Fruit fly (Drosophila melanogaster) whole organism, embryonic: ENCODE results near the gene Pi4KIIalpha.

Experiments
- Abd-B ChIP-seq: fragments of 200-800 bp; sonication (Bioruptor generic); optimal IDR thresholded peaks from 2 replicates; lab custom pipeline; 2018; ENCODE audit warnings: missing biosample characterization, mild to moderate bottlenecking, missing genetic modification characterization, moderate library complexity
- CG10147 ChIP-seq: fragments of 200-800 bp; sonication (Bioruptor generic); optimal IDR thresholded peaks from 2 replicates; lab custom pipeline; 2019; ENCODE audit warnings: missing biosample characterization, mild to moderate bottlenecking, missing genetic modification characterization, moderate library complexity
- CG10321 ChIP-seq: fragments of 200-800 bp; sonication (Bioruptor generic); IDR thresholded peaks from 2 replicates; pipeline ENCODE4 v1.3.6; 2022; ENCODE audit warnings: missing biosample characterization, missing genetic modification characterization
- CG10366 ChIP-seq: fragments of 200-800 bp; sonication (Bioruptor generic); IDR thresholded peaks from 2 replicates; pipeline ENCODE4 v1.3.6; 2022; ENCODE audit warnings: missing biosample characterization, missing genetic modification characterization
- CG11560 ChIP-seq: fragments of 200-800 bp; sonication (Bioruptor generic); IDR thresholded peaks from 3 replicates; pipeline ENCODE4 v1.3.6; 2022; ENCODE audit warnings: missing biosample characterization, missing genetic modification characterization
- CG12155 ChIP-seq: fragments of 200-800 bp; sonication (Bioruptor generic); optimal IDR thresholded peaks from 3 replicates; lab custom pipeline; 2016; ENCODE audit warnings: missing biosample characterization, missing genetic modification characterization
- CG12942 ChIP-seq: fragments of 200-800 bp; sonication (Bioruptor generic); optimal IDR thresholded peaks from 3 replicates; lab custom pipeline; 2016; ENCODE audit warnings: missing biosample characterization, missing genetic modification characterization
- CG13287 ChIP-seq: fragments of 200-800 bp; sonication (Bioruptor generic); IDR thresholded peaks from 2 replicates; pipeline ENCODE4 v1.3.6; 2022; ENCODE audit warnings: missing biosample characterization, missing genetic modification characterization; ENCODE audit not compliant: partially characterized antibody
- CG14667 ChIP-seq: fragments of 200-800 bp; sonication (Bioruptor generic); IDR thresholded peaks from 2 replicates; pipeline ENCODE4 v1.3.6; 2022; ENCODE audit warnings: missing biosample characterization, missing genetic modification characterization
- CG15269 ChIP-seq: fragments of 200-800 bp; sonication (Bioruptor generic); optimal IDR thresholded peaks from 2 replicates; lab custom pipeline; 2018; ENCODE audit warnings: missing biosample characterization, mild to moderate bottlenecking, missing genetic modification characterization, moderate library complexity
- CG1529 ChIP-seq: fragments of 200-800 bp; sonication (Bioruptor generic); optimal IDR thresholded peaks from 3 replicates; lab custom pipeline; 2018; ENCODE audit warnings: missing biosample characterization, missing genetic modification characterization
- CG17361 ChIP-seq: fragments of 200-800 bp; sonication (Bioruptor generic); IDR thresholded peaks from 3 replicates; pipeline ENCODE4 v1.3.6; 2022; ENCODE audit warnings: missing biosample characterization, missing genetic modification characterization
- CG17829 ChIP-seq: fragments of 200-800 bp; optimal IDR thresholded peaks from 2 replicates; lab custom pipeline; 2019; ENCODE audit warnings: missing biosample characterization, mild to moderate bottlenecking, missing genetic modification characterization, moderate library complexity
- CG30403 ChIP-seq: fragments of 200-800 bp; sonication (Bioruptor generic); optimal IDR thresholded peaks from 3 replicates; lab custom pipeline; 2016; ENCODE audit warnings: missing biosample characterization, missing genetic modification characterization
- CG32767 ChIP-seq: fragments of 200-800 bp; sonication (Bioruptor generic); IDR thresholded peaks from 2 replicates; pipeline ENCODE4 v1.3.6; 2022; ENCODE audit warnings: missing biosample characterization, missing genetic modification characterization
- CG3726 ChIP-seq: fragments of 200-800 bp; sonication (Bioruptor generic); IDR thresholded peaks from 3 replicates; pipeline ENCODE4, ENCODE4 v1.3.6; 2022; ENCODE audit warnings: missing biosample characterization, missing genetic modification characterization
- CG3838 ChIP-seq: fragments of 200-800 bp; sonication (Bioruptor generic); optimal IDR thresholded peaks from 3 replicates; lab custom pipeline; 2016; ENCODE audit warnings: missing biosample characterization, missing genetic modification characterization
- CG42726 ChIP-seq: fragments of 200-800 bp; sonication (Bioruptor generic); IDR thresholded peaks from 2 replicates; pipeline ENCODE4 v1.3.6; 2022; ENCODE audit warnings: missing biosample characterization, missing genetic modification characterization; ENCODE audit not compliant: partially characterized antibody
- CG4820 ChIP-seq: fragments of 200-800 bp; sonication (Bioruptor generic); optimal IDR thresholded peaks from 3 replicates; lab custom pipeline; 2016; ENCODE audit warnings: missing biosample characterization, missing genetic modification characterization
- CG4854 ChIP-seq: fragments of 200-800 bp; sonication (Bioruptor generic); optimal IDR thresholded peaks from 2 replicates; lab custom pipeline; 2016; ENCODE audit warnings: missing biosample characterization, missing genetic modification characterization, inconsistent platforms
- CG6272 ChIP-seq: fragments of 200-800 bp; sonication (Bioruptor generic); IDR thresholded peaks from 2 replicates; pipeline ENCODE4 v1.3.6; 2022; ENCODE audit warnings: missing biosample characterization, missing genetic modification characterization
- CG8359 ChIP-seq: fragments of 200-800 bp; sonication (Bioruptor generic); optimal IDR thresholded peaks from 2 replicates; lab custom pipeline; 2017; ENCODE audit warnings: missing biosample characterization, mild to moderate bottlenecking, missing genetic modification characterization, borderline replicate concordance
- CG8924 ChIP-seq: fragments of 200-800 bp; optimal IDR thresholded peaks from 3 replicates; lab custom pipeline; 2019; ENCODE audit warnings: missing biosample characterization, mild to moderate bottlenecking, missing genetic modification characterization, moderate library complexity
- CG9727 ChIP-seq: fragments of 200-800 bp; sonication (Bioruptor generic); optimal IDR thresholded peaks from 3 replicates; lab custom pipeline; 2017; ENCODE audit warnings: missing biosample characterization, mild to moderate bottlenecking, missing genetic modification characterization
- CrebB ChIP-seq: fragments of 200-800 bp; sonication (Bioruptor generic); optimal IDR thresholded peaks from 3 replicates; lab custom pipeline; 2018; ENCODE audit warnings: missing biosample characterization, mild to moderate bottlenecking, missing genetic modification characterization
- E2f2 ChIP-seq: fragments of 200-800 bp; sonication (Bioruptor generic); IDR thresholded peaks from 2 replicates; pipeline ENCODE4 v1.3.6; 2022; ENCODE audit warnings: missing biosample characterization, missing genetic modification characterization
- ERR ChIP-seq: fragments of 200-800 bp; sonication (Bioruptor generic); optimal IDR thresholded peaks from 2 replicates; lab custom pipeline; 2016; ENCODE audit warnings: missing biosample characterization, missing genetic modification characterization
- H15 ChIP-seq: fragments of 200-800 bp; sonication (Bioruptor generic); IDR thresholded peaks from 3 replicates; pipeline ENCODE4 v1.3.6; 2022; ENCODE audit warnings: missing biosample characterization, missing genetic modification characterization
- HmgD ChIP-seq: fragments of 200-800 bp; sonication (Bioruptor generic); optimal IDR thresholded peaks from 3 replicates; lab custom pipeline; 2016; ENCODE audit warnings: missing biosample characterization, missing genetic modification characterization
- Med ChIP-seq: fragments of 200-800 bp; sonication (Bioruptor generic); peaks from one replicate; lab custom pipeline; 2016; ENCODE audit warnings: missing biosample characterization, missing genetic modification characterization, mild to moderate bottlenecking, inconsistent platforms, moderate library complexity
- Nf-YA ChIP-seq: fragments of 200-800 bp; sonication (Bioruptor generic); IDR thresholded peaks from 2 replicates; pipeline ENCODE4 v1.3.6; 2022; ENCODE audit warnings: missing biosample characterization, missing genetic modification characterization
- Optix ChIP-seq: fragments of 200-800 bp; sonication (Bioruptor generic); IDR thresholded peaks from 3 replicates; pipeline ENCODE4 v1.3.6; 2022; ENCODE audit warnings: missing biosample characterization, missing genetic modification characterization
- Pdp1 ChIP-seq, 2 experiments: fragments of 200-800 bp; sonication (Bioruptor generic); optimal IDR thresholded peaks; 3 replicates each; lab custom pipeline; 2016; ENCODE audit warnings: missing biosample characterization in 2 of 2, missing genetic modification characterization in 2 of 2, mild to moderate bottlenecking in 1 of 2, moderate library complexity in 1 of 2
- Rx ChIP-seq: fragments of 200-800 bp; sonication (Bioruptor generic); IDR thresholded peaks from 2 replicates; pipeline ENCODE4 v1.3.6; 2022; ENCODE audit warnings: missing biosample characterization, missing genetic modification characterization
- Sin3A ChIP-seq: fragments of >200 bp; optimal IDR thresholded peaks from 2 replicates; lab custom pipeline; 2018
- TFAM ChIP-seq: fragments of 200-800 bp; sonication (Bioruptor generic); optimal IDR thresholded peaks from 2 replicates; lab custom pipeline; 2017; ENCODE audit warnings: missing biosample characterization, missing genetic modification characterization, inconsistent platforms
- ab ChIP-seq: fragments of 200-800 bp; sonication (Bioruptor generic); optimal IDR thresholded peaks from 2 replicates; lab custom pipeline; 2016; ENCODE audit warnings: missing biosample characterization, missing genetic modification characterization
- cad ChIP-seq: fragments of >200 bp; optimal IDR thresholded peaks from 2 replicates; lab custom pipeline; 2017; ENCODE audit warnings: missing biosample characterization, missing genetic modification characterization
- chinmo ChIP-seq: fragments of 200-800 bp; sonication (Bioruptor generic); IDR thresholded peaks from 4 replicates; pipeline ENCODE4 v1.3.6; 2022; ENCODE audit warnings: missing biosample characterization, missing genetic modification characterization; ENCODE audit not compliant: partially characterized antibody
- fd96Cb ChIP-seq: fragments of 200-800 bp; sonication (Bioruptor generic); optimal IDR thresholded peaks from 2 replicates; lab custom pipeline; 2018; ENCODE audit warnings: missing biosample characterization, mild to moderate bottlenecking, missing genetic modification characterization, moderate library complexity
- gem ChIP-seq: fragments of 200-800 bp; sonication (Bioruptor generic); optimal IDR thresholded peaks from 2 replicates; lab custom pipeline; 2019; ENCODE audit warnings: missing biosample characterization, mild to moderate bottlenecking, missing genetic modification characterization, moderate library complexity
- gro ChIP-seq: fragments of 200-800 bp; sonication (Bioruptor generic); optimal IDR thresholded peaks from 2 replicates; lab custom pipeline; 2016; ENCODE audit warnings: missing biosample characterization, missing genetic modification characterization
- gsb ChIP-seq: fragments of 200-800 bp; sonication (Bioruptor generic); IDR thresholded peaks from 2 replicates; pipeline ENCODE4 v1.3.6; 2022; ENCODE audit warnings: missing biosample characterization, missing genetic modification characterization
- lab ChIP-seq: fragments of 200-800 bp; sonication (Bioruptor generic); optimal IDR thresholded peaks from 3 replicates; lab custom pipeline; 2017; ENCODE audit warnings: missing biosample characterization, missing genetic modification characterization, mild to moderate bottlenecking, moderate library complexity, missing genetic modification reagents
- pnt ChIP-seq: fragments of 200-800 bp; sonication (Bioruptor generic); optimal IDR thresholded peaks from 3 replicates; lab custom pipeline; 2016; ENCODE audit warnings: missing biosample characterization, missing genetic modification characterization
- pros ChIP-seq: fragments of 200-800 bp; sonication (Bioruptor generic); optimal IDR thresholded peaks from 3 replicates; lab custom pipeline; 2019; ENCODE audit warnings: missing biosample characterization, mild to moderate bottlenecking, missing genetic modification characterization, moderate library complexity
- pum ChIP-seq: fragments of 200-800 bp; sonication (Bioruptor generic); optimal IDR thresholded peaks from 2 replicates; lab custom pipeline; 2016; ENCODE audit warnings: missing biosample characterization, missing genetic modification characterization
- run ChIP-seq: fragments of 200-800 bp; sonication (Bioruptor generic); optimal IDR thresholded peaks from 3 replicates; lab custom pipeline; 2018; ENCODE audit warnings: missing biosample characterization, mild to moderate bottlenecking, missing genetic modification characterization
- sd ChIP-seq: fragments of 200-800 bp; sonication (Bioruptor generic); optimal IDR thresholded peaks from 3 replicates; lab custom pipeline; 2018; ENCODE audit warnings: missing biosample characterization, mild to moderate bottlenecking, missing genetic modification characterization, moderate library complexity
- sr ChIP-seq: fragments of 200-800 bp; sonication (Bioruptor generic); IDR thresholded peaks from 3 replicates; pipeline ENCODE4 v1.3.6; 2022; ENCODE audit warnings: missing biosample characterization, missing genetic modification characterization
- ttk ChIP-seq: fragments of 200-800 bp; sonication (Bioruptor generic); IDR thresholded peaks from 2 replicates; pipeline ENCODE4 v2.1.2; 2022; ENCODE audit warnings: missing biosample characterization, missing genetic modification characterization
- vvl ChIP-seq: fragments of 200-800 bp; sonication (Bioruptor generic); IDR thresholded peaks from 2 replicates; pipeline ENCODE4 v1.3.6; 2022; ENCODE audit warnings: missing biosample characterization, missing genetic modification characterization

The Pi4KIIalpha gene

dm6 chr3R:5523070-5523637 is 40.3 kb downstream of the Pi4KIIalpha start, which contains the start of the genes CG43845 and Nmdar1 (continued):
- TF ChIP-seq CG12155 (GFP tag; lab: Kevin White, UChicago) (no peak), lab (GFP tag; lab: Kevin White, UChicago) (no peak), pum (no peak), CG3838 (GFP tag; lab: Kevin White, UChicago) (no peak), CG13287 (GFP tag; lab: Robert Waterston, UW) (peak; percentile 68), CG11560 (no peak), CG3726 (no peak), CrebB (tag; lab: Kevin White, UChicago) (no peak), CG4854 (GFP tag; lab: Kevin White, UChicago) (no peak), chinmo (GFP tag; lab: Robert Waterston, UW) (peak; percentile 90; the same call in 2 of the 4 replicates), vvl (GFP tag; lab: Robert Waterston, UW) (no peak), pros (GFP tag; lab: Kevin White, UChicago) (no peak), Nf-YA (GFP tag; lab: Robert Waterston, UW) (no peak), CG42726 (GFP tag; lab: Robert Waterston, UW) (0 out of 2 replicates have a peak, but pooled peaks have one; percentile 5), CG6272 (GFP tag; lab: Robert Waterston, UW) (no peak), CG8924 (no peak), ab (GFP tag; lab: Kevin White, UChicago) (no peak), gro (GFP tag; lab: Kevin White, UChicago) (no peak), sd (tag; lab: Kevin White, UChicago) (peak; percentile 18), CG10147 (GFP tag; lab: Kevin White, UChicago) (no peak), Pdp1 (GFP tag; optimal IDR thresholded peaks at IDR 0.05; lab: Kevin White, UChicago) (no peak), CG17361 (GFP tag; lab: Robert Waterston, UW) (no peak), CG32767 (GFP tag; lab: Robert Waterston, UW) (no peak), CG1529 (GFP tag; lab: Kevin White, UChicago) (no peak), Optix (GFP tag; lab: Robert Waterston, UW) (no peak), CG12942 (no peak), pnt (no peak), H15 (no peak), CG10366 (no peak), CG15269 (tag; lab: Kevin White, UChicago) (no peak), CG17829 (tag; lab: Kevin White, UChicago) (no peak), CG9727 (GFP tag; lab: Kevin White, UChicago) (no peak), CG4820 (GFP tag; lab: Kevin White, UChicago) (no peak), Abd-B (GFP tag; lab: Kevin White, UChicago) (no peak), Med (GFP tag; lab: Kevin White, UChicago) (peak; percentile 72), gsb (GFP tag; lab: Robert Waterston, UW) (0 out of 2 replicates have a peak, but pooled peaks have one; percentile 11), ERR (GFP tag; lab: Kevin White, UChicago) (no peak), fd96Cb (tag; lab: Kevin White, UChicago) (no peak), HmgD (no peak), cad (GFP tag; lab: Kevin White, UChicago) (no peak), gem (tag; lab: Kevin White, UChicago) (no peak), CG14667 (GFP tag; lab: Robert Waterston, UW) (no peak), Rx (no peak), E2f2 (GFP tag; lab: Robert Waterston, UW) (no peak), CG30403 (GFP tag; lab: Kevin White, UChicago) (no peak), run (tag; lab: Kevin White, UChicago) (no peak), ttk (GFP tag; lab: Robert Waterston, UW) (no peak), TFAM (GFP tag; lab: Kevin White, UChicago) (no peak), CG10321 (no peak), Sin3A (no peak), CG8359 (GFP tag; lab: Kevin White, UChicago) (no peak), sr (no peak)
